Fruit fly (Drosophila melanogaster) whole organism, wandering third instar larva: ENCODE results near the gene Atac1.

Experiments used
- Vsx2 ChIP-seq: fragments of 200-300, 225-300 bp; sonication (Bioruptor generic); optimal IDR thresholded peaks from 2 replicates; lab custom pipeline; 2018; ENCODE audit warnings: missing biosample characterization, missing genetic modification characterization; ENCODE audit not compliant: partially characterized antibody
- sage ChIP-seq: fragments of 200-800 bp; sonication (Bioruptor generic); optimal IDR thresholded peaks from 2 replicates; lab custom pipeline; 2016; ENCODE audit warnings: missing biosample characterization, mild to moderate bottlenecking, missing genetic modification characterization

- TF ChIP-seq sage (no peak), Vsx2 (GFP tag; lab: Kevin White, UChicago) (no peak)
Measured at dm6 chr2L:6931821-6932220, 28.3 kb downstream of the Atac1 start, which contains the start of gene CG43232.
